Worm (Caenorhabditis elegans) whole organism, young adult: Measurements from ENCODE around the gene T26G10.3.

Source experiments
- C17E4.6 ChIP-seq: fragments of 200-800 bp; sonication (Bioruptor generic); IDR thresholded peaks from 2 replicates; pipeline ENCODE4 v1.3.6; 2022; ENCODE audit warnings: missing genetic modification reagents, missing genetic modification characterization, missing compliant biosample characterization
- F10E7.11 ChIP-seq: sonication (generic microtip); optimal IDR thresholded peaks from 2 replicates; lab custom pipeline; 2017; ENCODE audit warnings: mild to moderate bottlenecking, missing genetic modification characterization, moderate library complexity, missing compliant biosample characterization
- F22D6.2 ChIP-seq: sonication (generic microtip); optimal IDR thresholded peaks from 2 replicates; lab custom pipeline; 2016; ENCODE audit warnings: mild to moderate bottlenecking, missing genetic modification characterization, missing compliant biosample characterization
- F37B4.10 ChIP-seq: fragments of 200-800 bp; sonication (Bioruptor generic); IDR thresholded peaks from 2 replicates; pipeline ENCODE4 v1.3.6; 2022; ENCODE audit warnings: missing genetic modification characterization, missing compliant biosample characterization
- F55B11.4 ChIP-seq: sonication (generic microtip); optimal IDR thresholded peaks from 2 replicates; lab custom pipeline; 2016; ENCODE audit warnings: missing compliant biosample characterization, missing genetic modification characterization, borderline replicate concordance; ENCODE audit not compliant: insufficient read depth
- K11D2.4 ChIP-seq: fragments of 200-800 bp; sonication (Bioruptor generic); IDR thresholded peaks from 2 replicates; pipeline ENCODE4 v1.3.6; 2022; ENCODE audit warnings: missing genetic modification reagents, missing genetic modification characterization, missing compliant biosample characterization
- K12H6.12 ChIP-seq: fragments of 200-800 bp; sonication (Bioruptor generic); optimal IDR thresholded peaks from 2 replicates; lab custom pipeline; 2018; ENCODE audit warnings: mild to moderate bottlenecking, missing genetic modification characterization, missing compliant biosample characterization
- T07F8.4 ChIP-seq: sonication (generic microtip); optimal IDR thresholded peaks from 2 replicates; lab custom pipeline; 2016; ENCODE audit warnings: mild to moderate bottlenecking, missing genetic modification characterization, moderate library complexity, missing compliant biosample characterization
- T26A5.8 ChIP-seq: sonication (generic microtip); optimal IDR thresholded peaks from 2 replicates; lab custom pipeline; 2016; ENCODE audit warnings: missing genetic modification characterization, missing compliant biosample characterization
- aptf-2 ChIP-seq: fragments of 200-800 bp; sonication (Bioruptor generic); conservative IDR thresholded peaks from 2 replicates; pipeline ENCODE4 v1.3.6; 2022; ENCODE audit warnings: missing genetic modification reagents, missing genetic modification characterization, missing compliant biosample characterization
- atf-7 ChIP-seq: sonication (generic microtip); optimal IDR thresholded peaks from 2 replicates; lab custom pipeline; 2017; ENCODE audit warnings: mild to moderate bottlenecking, missing genetic modification characterization, missing compliant biosample characterization
- attf-3 ChIP-seq: fragments of 200-800 bp; sonication (Bioruptor generic); conservative IDR thresholded peaks from 2 replicates; pipeline ENCODE4 v1.3.6; 2022; ENCODE audit warnings: missing genetic modification reagents, missing genetic modification characterization, missing compliant biosample characterization
- attf-5 ChIP-seq: fragments of 200-800 bp; sonication (Bioruptor generic); optimal IDR thresholded peaks from 2 replicates; lab custom pipeline; 2018; ENCODE audit warnings: mild to moderate bottlenecking, missing genetic modification characterization, missing compliant biosample characterization
- ccch-3 ChIP-seq: fragments of 200-800 bp; sonication (Bioruptor generic); optimal IDR thresholded peaks from 2 replicates; lab custom pipeline; 2018; ENCODE audit warnings: mild to moderate bottlenecking, missing genetic modification characterization, missing compliant biosample characterization
- ceh-79 ChIP-seq: sonication (generic microtip); optimal IDR thresholded peaks from 2 replicates; lab custom pipeline; 2017; ENCODE audit warnings: mild to moderate bottlenecking, missing genetic modification characterization, missing compliant biosample characterization
- chd-7 ChIP-seq: sonication (generic microtip); optimal IDR thresholded peaks from 2 replicates; lab custom pipeline; 2016; ENCODE audit warnings: mild to moderate bottlenecking, missing genetic modification characterization, moderate library complexity, missing compliant biosample characterization
- dpff-1 ChIP-seq: sonication (generic microtip); optimal IDR thresholded peaks from 2 replicates; lab custom pipeline; 2017; ENCODE audit warnings: mild to moderate bottlenecking, missing genetic modification characterization, missing compliant biosample characterization
- egl-18 ChIP-seq: fragments of 200-800 bp; sonication (Bioruptor generic); IDR thresholded peaks from 2 replicates; pipeline ENCODE4 v1.3.6; 2022; ENCODE audit warnings: missing genetic modification reagents, missing genetic modification characterization, missing compliant biosample characterization
- egl-44 ChIP-seq: fragments of 200-800 bp; sonication (Bioruptor generic); IDR thresholded peaks from 2 replicates; pipeline ENCODE4 v1.3.6; 2022; ENCODE audit warnings: missing genetic modification reagents, missing genetic modification characterization, missing compliant biosample characterization
- ets-4 ChIP-seq: fragments of 200-800 bp; sonication (Bioruptor generic); optimal IDR thresholded peaks from 2 replicates; lab custom pipeline; 2018; ENCODE audit warnings: mild to moderate bottlenecking, missing genetic modification characterization, missing compliant biosample characterization
- gei-17 ChIP-seq: fragments of 200-800 bp; sonication (Bioruptor generic); optimal IDR thresholded peaks from 2 replicates; lab custom pipeline; 2018; ENCODE audit warnings: mild to moderate bottlenecking, missing genetic modification characterization, missing compliant biosample characterization
- hlh-26 ChIP-seq: fragments of 200-800 bp; sonication (Bioruptor generic); conservative IDR thresholded peaks from 2 replicates; pipeline ENCODE4 v1.3.6; 2022; ENCODE audit warnings: missing genetic modification reagents, missing genetic modification characterization, missing compliant biosample characterization
- hmg-20 ChIP-seq: fragments of 200-800 bp; sonication (Bioruptor generic); IDR thresholded peaks from 2 replicates; pipeline ENCODE4 v1.3.6; 2022; ENCODE audit warnings: missing genetic modification reagents, missing genetic modification characterization, missing compliant biosample characterization
- hrde-1 ChIP-seq: sonication (generic microtip); optimal IDR thresholded peaks from 2 replicates; lab custom pipeline; 2016; ENCODE audit warnings: missing genetic modification characterization, mild to moderate bottlenecking, missing compliant biosample characterization, moderate library complexity, missing genotype, missing genetic modification reagents, borderline replicate concordance
- let-526 ChIP-seq: fragments of 200-800 bp; sonication (Bioruptor generic); IDR thresholded peaks from 2 replicates; pipeline ENCODE4 v1.3.6; 2022; ENCODE audit warnings: missing genetic modification reagents, missing genetic modification characterization, missing compliant biosample characterization
- lin-26 ChIP-seq: fragments of 200-800 bp; sonication (Bioruptor generic); IDR thresholded peaks from 2 replicates; pipeline ENCODE4 v1.3.6; 2022; ENCODE audit warnings: missing genetic modification reagents, missing genetic modification characterization, missing compliant biosample characterization
- lin-35 ChIP-seq, 3 experiments: fragments of 150-350 bp in 2 of 3; sonication (generic microtip) in 1 of 3; optimal IDR thresholded peaks; 2 replicates each; lab custom pipeline; 2014 to 2018; ENCODE audit warnings: missing biosample characterization in 3 of 3, missing genetic modification characterization in 3 of 3, missing genetic modification reagents in 3 of 3
- lin-54 ChIP-seq: fragments of 200-800 bp; sonication (Bioruptor generic); optimal IDR thresholded peaks from 2 replicates; lab custom pipeline; 2018; ENCODE audit warnings: mild to moderate bottlenecking, missing genetic modification characterization, missing compliant biosample characterization
- lsy-27 ChIP-seq: sonication (generic microtip); optimal IDR thresholded peaks from 2 replicates; lab custom pipeline; 2017; ENCODE audit warnings: missing genetic modification characterization, mild to moderate bottlenecking, missing compliant biosample characterization, antibody characterized with exemption, missing genotype, borderline replicate concordance; ENCODE audit not compliant: insufficient read depth
- madf-10 ChIP-seq: sonication (generic microtip); optimal IDR thresholded peaks from 2 replicates; lab custom pipeline; 2016; ENCODE audit warnings: mild to moderate bottlenecking, missing genetic modification characterization, missing compliant biosample characterization
- mcd-1 ChIP-seq: fragments of 200-800 bp; sonication (Bioruptor generic); IDR thresholded peaks from 2 replicates; pipeline ENCODE4 v1.3.6; 2022; ENCODE audit warnings: missing genetic modification reagents, missing genetic modification characterization, missing compliant biosample characterization
- nfya-1 ChIP-seq: sonication (generic microtip); optimal IDR thresholded peaks from 2 replicates; lab custom pipeline; 2017; ENCODE audit warnings: antibody characterized with exemption, missing compliant biosample characterization, missing genetic modification characterization, borderline replicate concordance; ENCODE audit not compliant: insufficient read depth
- nhr-120 ChIP-seq: fragments of 200-800 bp; sonication (Bioruptor generic); IDR thresholded peaks from 2 replicates; pipeline ENCODE4 v1.3.6; 2022; ENCODE audit warnings: missing genetic modification characterization, missing compliant biosample characterization
- nhr-80 ChIP-seq: sonication (generic microtip); optimal IDR thresholded peaks from 2 replicates; lab custom pipeline; 2016; ENCODE audit warnings: missing genetic modification characterization, missing compliant biosample characterization
- pha-4 ChIP-seq: fragments of 150-350 bp; sonication (generic microtip); optimal IDR thresholded peaks from 2 replicates; lab custom pipeline; 2014; ENCODE audit warnings: missing biosample characterization, missing genetic modification reagents, missing genetic modification characterization
- rcor-1 ChIP-seq: fragments of 200-800 bp; sonication (Bioruptor generic); IDR thresholded peaks from 2 replicates; pipeline ENCODE4 v1.3.6; 2022; ENCODE audit warnings: missing genetic modification reagents, missing genetic modification characterization, missing compliant biosample characterization
- rpc-1 ChIP-seq, 2 experiments: fragments of 150-350 bp in 1 of 2; sonication (generic microtip) in 1 of 2; optimal IDR thresholded peaks; 2 replicates each; lab custom pipeline; 2014 to 2018; ENCODE audit warnings: missing biosample characterization in 1 of 2, missing genetic modification characterization in 1 of 2, missing genetic modification reagents in 1 of 2, missing genotype in 1 of 2
- tbp1 ChIP-seq: fragments of 200-800 bp; sonication (Bioruptor generic); optimal IDR thresholded peaks from 2 replicates; lab custom pipeline; 2018; ENCODE audit warnings: mild to moderate bottlenecking, missing genetic modification characterization, missing compliant biosample characterization
- tbx-9 ChIP-seq: sonication (generic microtip); optimal IDR thresholded peaks from 2 replicates; lab custom pipeline; 2016; ENCODE audit warnings: borderline replicate concordance, missing genetic modification characterization, inconsistent platforms, missing compliant biosample characterization
- zfh-2 ChIP-seq: fragments of 200-800 bp; sonication (Bioruptor generic); conservative IDR thresholded peaks from 2 replicates; pipeline ENCODE4 v1.3.6; 2022; ENCODE audit warnings: missing genetic modification reagents, missing genetic modification characterization, missing compliant biosample characterization
- zim-3 ChIP-seq: sonication (generic microtip); optimal IDR thresholded peaks from 2 replicates; lab custom pipeline; 2017; ENCODE audit warnings: mild to moderate bottlenecking, missing genetic modification characterization, moderate library complexity, missing compliant biosample characterization
- ztf-18 ChIP-seq: sonication (generic microtip); optimal IDR thresholded peaks from 2 replicates; lab custom pipeline; 2016; ENCODE audit warnings: missing genotype, mild to moderate bottlenecking, missing genetic modification characterization, missing compliant biosample characterization
- ztf-22 ChIP-seq: fragments of 200-800 bp; sonication (Bioruptor generic); optimal IDR thresholded peaks from 2 replicates; lab custom pipeline; 2018; ENCODE audit warnings: mild to moderate bottlenecking, missing genetic modification characterization, moderate library complexity, missing compliant biosample characterization
- ztf-28 ChIP-seq: fragments of 200-800 bp; sonication (Bioruptor generic); IDR thresholded peaks from 2 replicates; pipeline ENCODE4 v1.3.6; 2022; ENCODE audit warnings: missing genetic modification reagents, missing genetic modification characterization, missing compliant biosample characterization

T26G10.3 gene

ce11 chrIII:9373779-9374178, 39.5 kb downstream of the T26G10.3 start:
- TF ChIP-seq lin-54 (GFP tag; lab: Kevin White, UChicago) (no peak), dpff-1 (no peak), lin-26 (no peak), egl-18 (no peak), C17E4.6 (no peak), F22D6.2 (tag; lab: Kevin White, UChicago) (no peak), zfh-2 (GFP tag; lab: Robert Waterston, UW) (no peak), ets-4 (no peak), lin-35 (GFP tag; optimal IDR thresholded peaks at IDR 0.05; lab: Kevin White, UChicago) (no peak), ztf-28 (GFP tag; lab: Robert Waterston, UW) (no peak), egl-44 (GFP tag; lab: Robert Waterston, UW) (no peak), aptf-2 (GFP tag; lab: Robert Waterston, UW) (no peak), hmg-20 (GFP tag; lab: Robert Waterston, UW) (no peak), mcd-1 (no peak), nhr-120 (GFP tag; lab: Robert Waterston, UW) (no peak), hlh-26 (no peak), lsy-27 (tag; lab: Kevin White, UChicago) (no peak)

- no peak for TF ChIP-seq ztf-22 (GFP tag; lab: Kevin White, UChicago)
- TF ChIP-seq madf-10 = no peak
- TF ChIP-seq ccch-3 (GFP tag; lab: Kevin White, UChicago) = no peak
- TF ChIP-seq attf-5 (GFP tag; lab: Kevin White, UChicago) = no peak
- no peak for TF ChIP-seq atf-7 (tag; lab: Kevin White, UChicago)
- no peak for TF ChIP-seq chd-7 (tag; lab: Kevin White, UChicago)
- no peak for TF ChIP-seq K12H6.12 (tag; lab: Kevin White, UChicago)
- no peak for TF ChIP-seq gei-17 (GFP tag; lab: Kevin White, UChicago)
- no peak for TF ChIP-seq let-526 (GFP tag; lab: Robert Waterston, UW)
- no peak for TF ChIP-seq nhr-80 (tag; lab: Kevin White, UChicago)
- no peak for TF ChIP-seq tbx-9 (tag; lab: Kevin White, UChicago)
- no peak for TF ChIP-seq zfh-2 (GFP tag; lab: Robert Waterston, UW)
- TF ChIP-seq T07F8.4 (tag; lab: Kevin White, UChicago) = no peak
- TF ChIP-seq egl-18 = no peak
- no peak for TF ChIP-seq rpc-1 (optimal IDR thresholded peaks at IDR 0.05; lab: Kevin White, UChicago)
- no peak for TF ChIP-seq rpc-1 (tag; optimal IDR thresholded peaks at IDR 0.05; lab: Kevin White, UChicago)
- TF ChIP-seq F10E7.11 (tag; lab: Kevin White, UChicago) = no peak
- no peak for TF ChIP-seq rcor-1 (GFP tag; lab: Robert Waterston, UW)
- TF ChIP-seq, all 124 proteins: peak for 0
Observed at ce11 chrIII:9366971-9367370, 46.3 kb downstream of the T26G10.3 start, which contains the start of gene crn-6. Gene crn-6 (plus strand): TSS chrIII:9367271.

DNA sequence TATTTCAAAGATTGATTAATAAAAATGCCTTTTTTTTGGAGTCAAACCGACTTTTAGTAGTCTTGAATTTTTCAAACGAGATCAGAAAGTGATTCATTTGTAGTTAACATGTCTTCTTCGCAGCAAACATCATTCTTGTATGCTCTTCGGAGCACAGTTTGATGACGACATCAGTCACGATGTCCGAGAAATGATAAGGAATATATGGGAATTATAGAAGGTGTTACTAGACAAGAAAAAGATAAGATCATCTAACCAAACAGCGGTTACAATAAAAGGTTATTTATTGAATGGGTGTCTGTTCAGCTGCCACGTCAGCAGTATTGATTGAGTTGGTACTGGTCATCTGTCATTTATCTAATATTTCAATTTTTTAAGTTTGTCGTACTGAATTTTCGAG, 46.9 kb downstream of the T26G10.3 start:
- TF ChIP-seq tbp1 (GFP tag; lab: Kevin White, UChicago) = no peak
- TF ChIP-seq ztf-18 (tag; lab: Kevin White, UChicago) = no peak
- no peak for TF ChIP-seq pha-4 (tag; lab: Kevin White, UChicago)
- TF ChIP-seq hrde-1 (tag; lab: Kevin White, UChicago) = no peak
- TF ChIP-seq T07F8.4 (tag; lab: Kevin White, UChicago) = no peak
- TF ChIP-seq F37B4.10 (GFP tag; lab: Robert Waterston, UW) = no peak
- no peak for TF ChIP-seq rpc-1 (optimal IDR thresholded peaks at IDR 0.05; lab: Kevin White, UChicago)
- no peak for TF ChIP-seq rpc-1 (tag; optimal IDR thresholded peaks at IDR 0.05; lab: Kevin White, UChicago)
- TF ChIP-seq nfya-1 (tag; lab: Kevin White, UChicago) = no peak
- no peak for TF ChIP-seq ceh-79 (tag; lab: Kevin White, UChicago)
- TF ChIP-seq attf-3 (GFP tag; lab: Robert Waterston, UW) = no peak
- no peak for TF ChIP-seq rcor-1 (GFP tag; lab: Robert Waterston, UW)
- no peak for TF ChIP-seq F55B11.4
- TF ChIP-seq K11D2.4 (GFP tag; lab: Robert Waterston, UW) = no peak
- no peak for TF ChIP-seq zim-3
- TF ChIP-seq T26A5.8 = no peak
- TF ChIP-seq dpff-1 = no peak
